Fruit fly (Drosophila melanogaster): ENCODE measurements around the gene CG4950.

CG4950 gene

DNA sequence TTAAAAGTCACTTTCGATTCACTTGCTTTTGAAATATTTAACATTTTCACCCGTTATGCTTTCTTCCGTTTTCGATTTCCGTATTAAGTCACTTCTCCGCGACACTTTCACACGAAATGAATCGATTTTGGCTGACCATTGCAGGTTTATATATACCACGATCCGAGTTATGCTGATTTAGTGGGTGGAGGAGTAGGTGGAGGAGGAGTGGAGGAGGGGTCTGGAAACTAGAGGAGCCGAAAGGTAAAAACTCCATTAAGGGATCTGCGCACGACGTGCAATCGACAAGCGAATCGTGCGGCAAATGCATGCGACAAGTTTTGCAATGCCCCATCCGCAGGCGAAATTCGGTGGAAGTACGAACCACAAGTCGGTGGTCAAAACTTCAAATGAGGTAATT, 22.9 kb upstream of the CG4950 start, which contains the start of gene CG13045:
TSS of gene CG13045 (minus strand) at position 101 of the 400 bp plus-strand sequence.
- no peak for TF ChIP-seq tai (GFP tag; optimal IDR thresholded peaks at IDR 0.05)
- TF ChIP-seq brk (GFP tag; optimal IDR thresholded peaks at IDR 0.05): no peak
- no peak for TF ChIP-seq pan (optimal IDR thresholded peaks at IDR 0.05)
- no peak for TF ChIP-seq Rel (GFP tag; optimal IDR thresholded peaks at IDR 0.05)
- TF ChIP-seq Rel (tag; optimal IDR thresholded peaks at IDR 0.05): no peak
- TF ChIP-seq OdsH (GFP tag; optimal IDR thresholded peaks at IDR 0.05): no peak
- TF ChIP-seq Dfd (GFP tag; optimal IDR thresholded peaks at IDR 0.05): no peak
- no peak for TF ChIP-seq CG32264 (GFP tag; optimal IDR thresholded peaks at IDR 0.05)
- no peak for TF ChIP-seq Hr83 (GFP tag; optimal IDR thresholded peaks at IDR 0.05; ENCODE audit: poor library complexity, severe bottlenecking)
- TF ChIP-seq Hr78 (GFP tag; optimal IDR thresholded peaks at IDR 0.05): no peak
- TF ChIP-seq dsf (GFP tag; optimal IDR thresholded peaks at IDR 0.05; ENCODE audit: borderline replicate concordance): no peak
- TF ChIP-seq dl (GFP tag; optimal IDR thresholded peaks at IDR 0.05; ENCODE audit: insufficient read depth in 1 of 2, partially characterized antibody in 2 of 2): no peak
- no peak for TF ChIP-seq Jra (GFP tag; optimal IDR thresholded peaks at IDR 0.05)
- no peak for TF ChIP-seq br (GFP tag; optimal IDR thresholded peaks at IDR 0.05)
- no peak for TF ChIP-seq dmrt93B (GFP tag; optimal IDR thresholded peaks at IDR 0.05)

DNA sequence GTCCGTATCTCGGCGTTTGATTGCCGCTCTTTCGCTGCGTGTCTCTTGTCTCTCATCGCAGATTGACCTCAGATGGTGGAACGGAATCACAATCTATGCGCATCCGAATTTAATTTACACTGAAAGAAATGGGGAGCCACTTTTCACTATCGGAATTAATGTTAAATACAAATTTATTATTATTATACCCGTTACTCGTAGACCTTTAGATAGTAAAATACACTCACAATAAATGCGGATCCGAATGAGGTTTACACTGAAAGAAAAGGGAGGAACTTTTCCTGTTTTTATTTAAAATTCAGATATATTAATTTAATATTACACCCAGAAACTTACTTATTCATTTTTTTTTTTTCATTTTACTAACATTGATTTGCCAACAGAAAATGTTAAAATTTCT, 21.1 kb upstream of the CG4950 start:
- TF ChIP-seq foxo (GFP tag; optimal IDR thresholded peaks at IDR 0.05): peak in 1 of 2 experiments; percentile 9
- TF ChIP-seq tai (GFP tag; optimal IDR thresholded peaks at IDR 0.05): no peak
- TF ChIP-seq fru (GFP tag; optimal IDR thresholded peaks at IDR 0.05): no peak

- TF ChIP-seq usp (GFP tag; optimal IDR thresholded peaks at IDR 0.05) (no peak), OdsH (GFP tag; optimal IDR thresholded peaks at IDR 0.05) (no peak), pan (optimal IDR thresholded peaks at IDR 0.05) (no peak), Hnf4 (GFP tag; optimal IDR thresholded peaks at IDR 0.05) (no peak), Rel (GFP tag; optimal IDR thresholded peaks at IDR 0.05) (no peak), Rel (tag; optimal IDR thresholded peaks at IDR 0.05) (no peak), CG32264 (GFP tag; optimal IDR thresholded peaks at IDR 0.05) (no peak), N (GFP tag; optimal IDR thresholded peaks at IDR 0.05) (no peak), sv (GFP tag; optimal IDR thresholded peaks at IDR 0.05) (no peak), Abd-B (GFP tag; optimal IDR thresholded peaks at IDR 0.05) (no peak), Hr78 (GFP tag; optimal IDR thresholded peaks at IDR 0.05) (no peak), Hr83 (GFP tag; optimal IDR thresholded peaks at IDR 0.05; ENCODE audit: poor library complexity, severe bottlenecking) (no peak), tai (GFP tag; optimal IDR thresholded peaks at IDR 0.05) (no peak), br (GFP tag; optimal IDR thresholded peaks at IDR 0.05) (no peak), Jra (GFP tag; optimal IDR thresholded peaks at IDR 0.05) (no peak), CG9705 (GFP tag; optimal IDR thresholded peaks at IDR 0.05) (no peak)
Measured at dm6 chr3L:16288322-16288721, 20.4 kb upstream of the CG4950 start, which contains the start of gene CG13046. TSS of gene CG13046 (minus strand) at chr3L:16288422.

dm6 chr3L:16286258-16286657, 18.3 kb upstream of the CG4950 start:
- TF ChIP-seq Hnf4 (GFP tag; optimal IDR thresholded peaks at IDR 0.05) (peak; percentile 13), lola (GFP tag; optimal IDR thresholded peaks at IDR 0.05) (no peak), sv (GFP tag; optimal IDR thresholded peaks at IDR 0.05) (no peak), psq (GFP tag; optimal IDR thresholded peaks at IDR 0.05) (no peak), Jra (GFP tag; optimal IDR thresholded peaks at IDR 0.05) (no peak), br (GFP tag; optimal IDR thresholded peaks at IDR 0.05) (peak; percentile 53), ey (GFP tag; optimal IDR thresholded peaks at IDR 0.05) (peak; percentile 32), woc (GFP tag; optimal IDR thresholded peaks at IDR 0.05) (peak; percentile 43), h (GFP tag; optimal IDR thresholded peaks at IDR 0.05) (peak; percentile 53), OdsH (GFP tag; optimal IDR thresholded peaks at IDR 0.05) (peak; percentile 34), rgr (GFP tag; optimal IDR thresholded peaks at IDR 0.05) (peak; percentile 51), brk (GFP tag; optimal IDR thresholded peaks at IDR 0.05) (no peak), foxo (GFP tag; optimal IDR thresholded peaks at IDR 0.05) (peak in 1 of 2 experiments; percentile 36), Dfd (GFP tag; optimal IDR thresholded peaks at IDR 0.05) (no peak), fru (GFP tag; optimal IDR thresholded peaks at IDR 0.05) (peak; percentile 50), HLH106 (tag; optimal IDR thresholded peaks at IDR 0.05) (peak; percentile 42)

DNA sequence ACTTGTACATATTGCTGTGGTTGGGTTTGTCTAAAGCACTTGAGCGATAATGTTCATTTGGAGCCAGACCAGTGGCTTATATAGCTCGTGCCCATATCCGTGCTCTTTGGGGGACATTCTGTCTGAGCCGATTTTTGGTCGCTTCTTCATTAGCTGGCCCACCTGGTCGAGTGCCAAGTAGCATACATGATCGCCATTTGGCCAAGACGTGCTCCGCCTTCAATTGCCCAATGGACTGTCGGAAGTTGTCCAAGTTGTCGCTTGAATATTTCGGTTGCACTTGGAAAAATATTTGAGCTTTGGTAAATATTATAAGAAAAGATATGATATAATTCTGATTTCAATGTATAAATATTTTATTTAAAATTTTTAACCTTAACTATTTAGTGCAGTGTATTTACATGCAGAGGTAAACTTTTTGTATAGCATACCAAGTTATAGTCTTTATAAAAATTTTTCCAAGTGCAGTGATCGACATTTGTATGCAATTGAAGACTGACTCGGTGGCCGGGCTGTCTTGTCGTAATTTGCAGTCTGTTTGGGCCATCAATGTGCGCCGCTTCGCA, 17.5 kb upstream of the CG4950 start, which contains the start of gene CG13047:
TSS of gene CG13047 (minus strand) at position 51 of the 566 bp plus-strand sequence.
- TF ChIP-seq br (GFP tag; optimal IDR thresholded peaks at IDR 0.05) (no peak), foxo (GFP tag; optimal IDR thresholded peaks at IDR 0.05) (no peak)
